Fruit fly (Drosophila melanogaster): Measurements from ENCODE around the gene CG18301.

dm6 chr2L:10515553-10516174 lies 16.0 kb upstream of the CG18301 start:
- TF ChIP-seq CG8478 (optimal IDR thresholded peaks at IDR 0.05) (no peak), CTCF (optimal IDR thresholded peaks at IDR 0.05) (no peak)
